Fruit fly (Drosophila melanogaster) whole organism, embryonic: ENCODE results near the gene IntS6.

ENCODE experiments used
- Abd-B ChIP-seq: fragments of 200-800 bp; sonication (Bioruptor generic); optimal IDR thresholded peaks from 2 replicates; lab custom pipeline; 2018; ENCODE audit warnings: missing biosample characterization, mild to moderate bottlenecking, missing genetic modification characterization, moderate library complexity
- Ada2b ChIP-seq: fragments of 200-800 bp; sonication (Bioruptor generic); IDR thresholded peaks from 2 replicates; pipeline ENCODE4 v1.3.6; 2022; ENCODE audit warnings: missing biosample characterization, missing genetic modification characterization
- Atf-2 ChIP-seq: fragments of 200-800 bp; sonication (Bioruptor generic); optimal IDR thresholded peaks from 2 replicates; lab custom pipeline; 2016; ENCODE audit warnings: missing biosample characterization, missing genetic modification characterization
- Bgb ChIP-seq: fragments of 200-800 bp; sonication (Bioruptor generic); IDR thresholded peaks from 2 replicates; pipeline ENCODE4 v1.3.6; 2022; ENCODE audit warnings: missing biosample characterization, missing genetic modification characterization; ENCODE audit not compliant: partially characterized antibody
- CG10979 ChIP-seq: fragments of 200-800 bp; sonication (Bioruptor generic); optimal IDR thresholded peaks from 2 replicates; lab custom pipeline; 2018; ENCODE audit warnings: missing biosample characterization, mild to moderate bottlenecking, missing genetic modification characterization, moderate library complexity
- CG12391 ChIP-seq: fragments of 200-800 bp; sonication (Bioruptor generic); optimal IDR thresholded peaks from 3 replicates; lab custom pipeline; 2018; ENCODE audit warnings: missing biosample characterization, mild to moderate bottlenecking, missing genetic modification characterization, moderate library complexity
- CG13123 ChIP-seq: fragments of 200-800 bp; sonication (Bioruptor generic); optimal IDR thresholded peaks from 2 replicates; lab custom pipeline; 2016; ENCODE audit warnings: missing biosample characterization, missing genetic modification characterization
- CG14710 ChIP-seq: fragments of 200-800 bp; sonication (Bioruptor generic); optimal IDR thresholded peaks from 3 replicates; lab custom pipeline; 2019; ENCODE audit warnings: missing biosample characterization, mild to moderate bottlenecking, missing genetic modification characterization, moderate library complexity
- CG15696 ChIP-seq: fragments of 200-800 bp; sonication (Bioruptor generic); optimal IDR thresholded peaks from 2 replicates; lab custom pipeline; 2019; ENCODE audit warnings: missing biosample characterization, mild to moderate bottlenecking, missing genetic modification characterization, moderate library complexity
- CG17912 ChIP-seq: fragments of 200-800 bp; sonication (Bioruptor generic); optimal IDR thresholded peaks from 2 replicates; lab custom pipeline; 2018; ENCODE audit warnings: missing biosample characterization, mild to moderate bottlenecking, missing genetic modification characterization
- CG2875 ChIP-seq: fragments of 200-800 bp; sonication (Bioruptor generic); optimal IDR thresholded peaks from 2 replicates; lab custom pipeline; 2017; ENCODE audit warnings: missing biosample characterization, mild to moderate bottlenecking, missing genetic modification characterization, missing genetic modification reagents
- CG34376 ChIP-seq: fragments of 200-800 bp; sonication (Bioruptor generic); optimal IDR thresholded peaks from 2 replicates; lab custom pipeline; 2018; ENCODE audit warnings: missing biosample characterization, mild to moderate bottlenecking, missing genetic modification characterization
- CG3847 ChIP-seq: fragments of 200-800 bp; sonication (Bioruptor generic); IDR thresholded peaks from 2 replicates; pipeline ENCODE4 v1.3.6; 2022; ENCODE audit warnings: missing biosample characterization, missing genetic modification characterization
- CG4424 ChIP-seq: fragments of 200-800 bp; sonication (Bioruptor generic); optimal IDR thresholded peaks from 3 replicates; lab custom pipeline; 2016; ENCODE audit warnings: missing biosample characterization, missing genetic modification characterization
- CG7839 ChIP-seq: fragments of 200-800 bp; sonication (Bioruptor generic); optimal IDR thresholded peaks from 3 replicates; lab custom pipeline; 2018; ENCODE audit warnings: missing biosample characterization, mild to moderate bottlenecking, missing genetic modification characterization, moderate library complexity
- CHES-1-like ChIP-seq: fragments of 200-800 bp; sonication (Bioruptor generic); optimal IDR thresholded peaks from 2 replicates; lab custom pipeline; 2016; ENCODE audit warnings: missing biosample characterization, missing genetic modification characterization
- CTCF ChIP-seq: fragments of 200-800 bp; sonication (Bioruptor generic); optimal IDR thresholded peaks from 2 replicates; lab custom pipeline; 2017; ENCODE audit warnings: missing biosample characterization, mild to moderate bottlenecking, missing genetic modification characterization, moderate library complexity
- Doc2 ChIP-seq: fragments of 200-800 bp; sonication (Bioruptor generic); IDR thresholded peaks from 2 replicates; pipeline ENCODE4 v1.3.6; 2022; ENCODE audit warnings: missing biosample characterization, missing genetic modification characterization
- Dref ChIP-seq: fragments of 200-800 bp; sonication (Bioruptor generic); IDR thresholded peaks from 2 replicates; pipeline ENCODE4 v1.3.6; 2022; ENCODE audit warnings: missing biosample characterization, missing genetic modification characterization
- Eip74EF ChIP-seq, 2 experiments: fragments of 200-800 bp in 1 of 2; fragments of >200 bp in 1 of 2; sonication (Bioruptor generic) in 1 of 2; optimal IDR thresholded peaks; 2 replicates each; lab custom pipeline; 2017 to 2019; ENCODE audit warnings: missing biosample characterization in 2 of 2, missing genetic modification characterization in 2 of 2, mild to moderate bottlenecking in 1 of 2, moderate library complexity in 1 of 2
- GATAe ChIP-seq: fragments of 200-800 bp; sonication (Bioruptor generic); conservative IDR thresholded peaks from 2 replicates; pipeline ENCODE4 v1.3.6; 2022; ENCODE audit warnings: missing biosample characterization, missing genetic modification characterization
- HLH3B ChIP-seq: fragments of 200-800 bp; sonication (Bioruptor generic); IDR thresholded peaks from 2 replicates; pipeline ENCODE4 v1.3.6; 2022; ENCODE audit warnings: missing biosample characterization, missing genetic modification characterization
- Hey ChIP-seq: fragments of 200-800 bp; sonication (Bioruptor generic); optimal IDR thresholded peaks from 3 replicates; lab custom pipeline; 2018; ENCODE audit warnings: missing biosample characterization, mild to moderate bottlenecking, missing genetic modification characterization
- Meics ChIP-seq: fragments of 200-800 bp; sonication (Bioruptor generic); optimal IDR thresholded peaks from 2 replicates; lab custom pipeline; 2017; ENCODE audit warnings: missing biosample characterization, mild to moderate bottlenecking, missing genetic modification characterization
- NFAT ChIP-seq: fragments of 200-800 bp; sonication (Bioruptor generic); IDR thresholded peaks from 2 replicates; pipeline ENCODE4 v1.3.6; 2022; ENCODE audit warnings: missing biosample characterization, missing genetic modification characterization
- Opbp ChIP-seq: fragments of 200-800 bp; sonication (Bioruptor generic); IDR thresholded peaks from 3 replicates; pipeline ENCODE4 v1.3.6; 2022; ENCODE audit warnings: missing biosample characterization, missing genetic modification characterization; ENCODE audit not compliant: partially characterized antibody
- Poxn ChIP-seq: fragments of 200-800 bp; sonication (Bioruptor generic); IDR thresholded peaks from 2 replicates; pipeline ENCODE4 v1.3.6; 2022; ENCODE audit warnings: missing biosample characterization, missing genetic modification characterization
- Scr ChIP-seq: fragments of 200-800 bp; sonication (Bioruptor generic); IDR thresholded peaks from 2 replicates; pipeline ENCODE4 v1.3.6; 2022; ENCODE audit warnings: missing biosample characterization, missing genetic modification characterization; ENCODE audit not compliant: partially characterized antibody
- Trl ChIP-seq, 3 experiments: fragments of >200 bp in 2 of 3; fragments of 200-800 bp in 1 of 3; sonication (Bioruptor generic) in 1 of 3; optimal IDR thresholded peaks; 2 replicates in 1 of 3; 3 replicates in 2 of 3; lab custom pipeline; 2016 to 2017; ENCODE audit warnings: missing biosample characterization in 1 of 3, missing genetic modification characterization in 1 of 3
- al ChIP-seq: fragments of 200-800 bp; sonication (Bioruptor generic); IDR thresholded peaks from 2 replicates; pipeline ENCODE4 v1.3.6; 2022; ENCODE audit warnings: missing biosample characterization, missing genetic modification characterization
- bcd ChIP-seq: fragments of 200-800 bp; sonication (Bioruptor generic); optimal IDR thresholded peaks from 2 replicates; lab custom pipeline; 2017; ENCODE audit warnings: missing biosample characterization, mild to moderate bottlenecking, missing genetic modification characterization
- chinmo ChIP-seq: fragments of 200-800 bp; sonication (Bioruptor generic); IDR thresholded peaks from 4 replicates; pipeline ENCODE4 v1.3.6; 2022; ENCODE audit warnings: missing biosample characterization, missing genetic modification characterization; ENCODE audit not compliant: partially characterized antibody
- ci ChIP-seq: fragments of 200-800 bp; sonication (Bioruptor generic); IDR thresholded peaks from 3 replicates; pipeline ENCODE4 v1.3.6; 2022; ENCODE audit warnings: missing biosample characterization, missing genetic modification characterization
- eve ChIP-seq, 2 experiments: fragments of >200 bp; optimal IDR thresholded peaks; 2 replicates each; lab custom pipeline; 2017; ENCODE audit warnings: missing biosample characterization in 2 of 2, missing genetic modification characterization in 2 of 2
- fd64A ChIP-seq: fragments of 200-800 bp; sonication (Bioruptor generic); optimal IDR thresholded peaks from 3 replicates; lab custom pipeline; 2018; ENCODE audit warnings: missing biosample characterization, mild to moderate bottlenecking, missing genetic modification characterization
- gce ChIP-seq: fragments of 200-800 bp; sonication (Bioruptor generic); IDR thresholded peaks from 3 replicates; pipeline ENCODE4 v1.3.6; 2022; ENCODE audit warnings: missing biosample characterization, missing genetic modification characterization
- gcm2 ChIP-seq: fragments of 200-800 bp; sonication (Bioruptor generic); optimal IDR thresholded peaks from 2 replicates; lab custom pipeline; 2016; ENCODE audit warnings: missing biosample characterization, missing genetic modification characterization
- gro ChIP-seq: fragments of 200-800 bp; sonication (Bioruptor generic); optimal IDR thresholded peaks from 2 replicates; lab custom pipeline; 2016; ENCODE audit warnings: missing biosample characterization, missing genetic modification characterization
- gsb ChIP-seq: fragments of 200-800 bp; sonication (Bioruptor generic); IDR thresholded peaks from 2 replicates; pipeline ENCODE4 v1.3.6; 2022; ENCODE audit warnings: missing biosample characterization, missing genetic modification characterization
- ham ChIP-seq: fragments of 200-800 bp; sonication (Bioruptor generic); IDR thresholded peaks from 2 replicates; pipeline ENCODE4 v1.3.6; 2022; ENCODE audit warnings: missing biosample characterization, missing genetic modification characterization
- hb ChIP-seq: fragments of 200-800 bp; sonication (Bioruptor generic); IDR thresholded peaks from 3 replicates; pipeline ENCODE4 v1.3.6; 2022; ENCODE audit warnings: missing biosample characterization, missing genetic modification characterization; ENCODE audit not compliant: partially characterized antibody
- lilli ChIP-seq: fragments of 200-800 bp; sonication (Bioruptor generic); optimal IDR thresholded peaks from 3 replicates; lab custom pipeline; 2016; ENCODE audit warnings: missing biosample characterization, missing genetic modification characterization
- mld ChIP-seq: fragments of 200-800 bp; sonication (Bioruptor generic); IDR thresholded peaks from 3 replicates; pipeline ENCODE4 v1.3.6; 2022; ENCODE audit warnings: missing biosample characterization, missing genetic modification characterization; ENCODE audit not compliant: partially characterized antibody
- nom ChIP-seq: fragments of 200-800 bp; sonication (Bioruptor generic); optimal IDR thresholded peaks from 2 replicates; lab custom pipeline; 2017; ENCODE audit warnings: missing biosample characterization, missing genetic modification characterization, mild to moderate bottlenecking, moderate library complexity, missing genetic modification reagents
- pita ChIP-seq: fragments of 200-800 bp; sonication (Bioruptor generic); optimal IDR thresholded peaks from 2 replicates; lab custom pipeline; 2017; ENCODE audit warnings: missing biosample characterization, mild to moderate bottlenecking, missing genetic modification characterization
- sens ChIP-seq: fragments of 200-800 bp; sonication (Bioruptor generic); peaks from one replicate; lab custom pipeline; 2016; ENCODE audit warnings: missing biosample characterization, missing genetic modification characterization
- shn ChIP-seq: fragments of 200-800 bp; sonication (Bioruptor generic); optimal IDR thresholded peaks from 3 replicates; lab custom pipeline; 2016; ENCODE audit warnings: missing biosample characterization, missing genetic modification characterization
- slou ChIP-seq: fragments of 200-800 bp; sonication (Bioruptor generic); optimal IDR thresholded peaks from 3 replicates; lab custom pipeline; 2016; ENCODE audit warnings: missing biosample characterization, missing genetic modification characterization
- toy ChIP-seq: fragments of 200-800 bp; sonication (Bioruptor generic); IDR thresholded peaks from 2 replicates; pipeline ENCODE4 v1.3.6; 2022; ENCODE audit warnings: missing biosample characterization, missing genetic modification characterization
- usp ChIP-seq: fragments of >200 bp; optimal IDR thresholded peaks from 2 replicates; lab custom pipeline; 2017; ENCODE audit warnings: missing biosample characterization, missing genetic modification characterization
- vvl ChIP-seq: fragments of 200-800 bp; sonication (Bioruptor generic); IDR thresholded peaks from 2 replicates; pipeline ENCODE4 v1.3.6; 2022; ENCODE audit warnings: missing biosample characterization, missing genetic modification characterization

The IntS6 gene

DNA sequence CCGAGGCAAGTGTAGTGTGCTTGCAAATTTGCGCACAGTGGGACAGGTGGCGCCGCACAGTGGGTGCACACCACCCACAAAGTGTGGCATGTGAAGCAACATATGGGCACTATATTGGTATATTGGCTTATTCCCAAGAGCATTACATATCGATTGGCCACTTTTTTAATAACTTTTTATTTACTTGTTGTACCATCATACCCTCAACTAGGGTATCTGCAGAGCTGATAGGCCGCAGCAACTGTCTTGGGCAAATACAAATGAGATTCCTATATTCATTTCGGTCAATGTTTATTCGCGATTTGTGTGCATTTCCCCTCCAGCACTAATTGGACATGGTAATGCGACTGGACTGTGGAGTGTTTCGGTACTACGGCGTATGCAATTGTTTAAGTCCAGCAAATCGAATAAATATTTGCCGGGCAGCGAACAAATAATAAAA is 22.3 kb downstream of the IntS6 start (continued):
- TF ChIP-seq gsb (GFP tag; lab: Robert Waterston, UW) (no peak), sens (peak; percentile 94), CG34376 (no peak), CG10979 (peak; percentile 15), Doc2 (no peak), toy (GFP tag; lab: Robert Waterston, UW) (no peak), mld (GFP tag; lab: Robert Waterston, UW) (no peak), CG17912 (GFP tag; lab: Kevin White, UChicago) (no peak), fd64A (GFP tag; lab: Kevin White, UChicago) (peak; percentile 75), slou (GFP tag; lab: Kevin White, UChicago) (peak; percentile 5), Scr (GFP tag; lab: Robert Waterston, UW) (no peak), CG3847 (GFP tag; lab: Robert Waterston, UW) (no peak), nom (GFP tag; lab: Kevin White, UChicago) (no peak), Dref (GFP tag; lab: Robert Waterston, UW) (no peak), NFAT (GFP tag; lab: Robert Waterston, UW) (no peak), CG14710 (tag; lab: Kevin White, UChicago) (peak; percentile 41), Meics (GFP tag; lab: Kevin White, UChicago) (peak; percentile 57), Eip74EF (GFP tag; optimal IDR thresholded peaks at IDR 0.05; lab: Kevin White, UChicago) (peak in 1 of 2 experiments; percentile 51), ci (GFP tag; lab: Robert Waterston, UW) (peak; percentile 72), shn (GFP tag; lab: Kevin White, UChicago) (peak; percentile 18), Ada2b (GFP tag; lab: Robert Waterston, UW) (peak; percentile 54), CG7839 (tag; lab: Kevin White, UChicago) (peak; percentile 49), Trl (optimal IDR thresholded peaks at IDR 0.05; lab: Kevin White, UChicago) (no peak), Trl (GFP tag; optimal IDR thresholded peaks at IDR 0.05; lab: Kevin White, UChicago) (peak; percentile 29), usp (GFP tag; lab: Kevin White, UChicago) (no peak), bcd (peak; percentile 40), eve (GFP tag; optimal IDR thresholded peaks at IDR 0.05; lab: Kevin White, UChicago) (peak in 1 of 2 experiments; percentile 42), Poxn (GFP tag; lab: Robert Waterston, UW) (no peak), gro (no peak), Abd-B (GFP tag; lab: Kevin White, UChicago) (peak; percentile 29), Bgb (no peak), vvl (peak; percentile 55; the same call in 1 of the 2 replicates), CHES-1-like (GFP tag; lab: Kevin White, UChicago) (peak; percentile 15), pita (GFP tag; lab: Kevin White, UChicago) (no peak), CG13123 (peak; percentile 21), hb (no peak), Opbp (GFP tag; lab: Robert Waterston, UW) (no peak), CTCF (GFP tag; lab: Kevin White, UChicago) (peak; percentile 23), al (GFP tag; lab: Robert Waterston, UW) (no peak), gce (GFP tag; lab: Robert Waterston, UW) (no peak), CG4424 (GFP tag; lab: Kevin White, UChicago) (peak; percentile 42), CG2875 (peak; percentile 72), Atf-2 (peak; percentile 33), GATAe (GFP tag; lab: Robert Waterston, UW) (no peak), lilli (GFP tag; lab: Kevin White, UChicago) (peak; percentile 55), CG15696 (peak; percentile 67), ham (GFP tag; lab: Robert Waterston, UW) (no peak), chinmo (GFP tag; lab: Robert Waterston, UW) (no peak), gcm2 (GFP tag; lab: Kevin White, UChicago) (no peak), HLH3B (peak; percentile 54), Hey (tag; lab: Kevin White, UChicago) (no peak), CG12391 (tag; lab: Kevin White, UChicago) (peak; percentile 32)
